Worm (Caenorhabditis elegans): ENCODE results near the gene F41H8.2.

- TF ChIP-seq nhr-237 (tag; optimal IDR thresholded peaks at IDR 0.05), result no peak
- TF ChIP-seq sptf-1 (tag; optimal IDR thresholded peaks at IDR 0.05), result no peak
- no peak for TF ChIP-seq nhr-76 (tag; optimal IDR thresholded peaks at IDR 0.05)
- TF ChIP-seq pha-4 (tag; optimal IDR thresholded peaks at IDR 0.05), result no peak
- no peak for TF ChIP-seq blmp-1 (tag; optimal IDR thresholded peaks at IDR 0.05)
- no peak for TF ChIP-seq ztf-11 (tag; optimal IDR thresholded peaks at IDR 0.05)
- TF ChIP-seq snpc-4 (tag; optimal IDR thresholded peaks at IDR 0.05), result no peak
Measured at ce11 chrV:803472-803871, 22.7 kb upstream of the F41H8.2 start.

All from whole organism, mixed stage, embryonic.